Worm (Caenorhabditis elegans) whole organism, young adult: ENCODE measurements around the gene Y102F5A.1.

Experiments used
- B0336.3 ChIP-seq: fragments of 200-800 bp; sonication (Bioruptor generic); IDR thresholded peaks from 2 replicates; pipeline ENCODE4 v1.3.6; 2022; ENCODE audit warnings: missing genetic modification characterization, missing compliant biosample characterization
- F10E7.11 ChIP-seq: sonication (generic microtip); optimal IDR thresholded peaks from 2 replicates; lab custom pipeline; 2017; ENCODE audit warnings: mild to moderate bottlenecking, missing genetic modification characterization, moderate library complexity, missing compliant biosample characterization
- Y53F4B.3 ChIP-seq: fragments of 200-800 bp; sonication (Bioruptor generic); IDR thresholded peaks from 2 replicates; pipeline ENCODE4 v1.3.6; 2022; ENCODE audit warnings: missing genetic modification reagents, missing genetic modification characterization, missing compliant biosample characterization
- Y56A3A.18 ChIP-seq: fragments of 200-800 bp; sonication (Bioruptor generic); IDR thresholded peaks from 2 replicates; pipeline ENCODE4 v1.3.6; 2022; ENCODE audit warnings: missing genetic modification reagents, missing genetic modification characterization, missing compliant biosample characterization
- Y95B8A.8 ChIP-seq: fragments of 200-800 bp; sonication (Bioruptor generic); IDR thresholded peaks from 2 replicates; pipeline ENCODE4 v1.3.6; 2022; ENCODE audit warnings: missing genetic modification reagents, missing genetic modification characterization, missing compliant biosample characterization
- ama-1 ChIP-seq, 3 experiments: fragments of 150-350 bp in 1 of 3; sonication (generic microtip) in 2 of 3; optimal IDR thresholded peaks; 2 replicates each; lab custom pipeline; 2014 to 2018; ENCODE audit warnings: missing biosample characterization in 2 of 3, missing genetic modification characterization in 2 of 3, missing genetic modification reagents in 2 of 3
- aptf-2 ChIP-seq: fragments of 200-800 bp; sonication (Bioruptor generic); conservative IDR thresholded peaks from 2 replicates; pipeline ENCODE4 v1.3.6; 2022; ENCODE audit warnings: missing genetic modification reagents, missing genetic modification characterization, missing compliant biosample characterization
- aptf-3 ChIP-seq: fragments of 200-800 bp; sonication (Bioruptor generic); IDR thresholded peaks from 2 replicates; pipeline ENCODE4 v1.3.6; 2022; ENCODE audit warnings: missing genetic modification characterization, missing compliant biosample characterization
- attf-6 ChIP-seq: fragments of 200-800 bp; sonication (Bioruptor generic); IDR thresholded peaks from 2 replicates; pipeline ENCODE4 v1.3.6; 2022; ENCODE audit warnings: missing genetic modification reagents, missing genetic modification characterization, missing compliant biosample characterization
- ceh-40 ChIP-seq: fragments of 200-800 bp; sonication (Bioruptor generic); IDR thresholded peaks from 2 replicates; pipeline ENCODE4 v1.3.6; 2022; ENCODE audit warnings: missing genetic modification characterization, missing compliant biosample characterization
- ceh-79 ChIP-seq: sonication (generic microtip); optimal IDR thresholded peaks from 2 replicates; lab custom pipeline; 2017; ENCODE audit warnings: mild to moderate bottlenecking, missing genetic modification characterization, missing compliant biosample characterization
- dpff-1 ChIP-seq: sonication (generic microtip); optimal IDR thresholded peaks from 2 replicates; lab custom pipeline; 2017; ENCODE audit warnings: mild to moderate bottlenecking, missing genetic modification characterization, missing compliant biosample characterization
- egrh-3 ChIP-seq: fragments of 200-800 bp; sonication (Bioruptor generic); IDR thresholded peaks from 2 replicates; pipeline ENCODE4 v1.3.6; 2022; ENCODE audit warnings: missing genetic modification reagents, missing genetic modification characterization, missing compliant biosample characterization
- ets-4 ChIP-seq: fragments of 200-800 bp; sonication (Bioruptor generic); optimal IDR thresholded peaks from 2 replicates; lab custom pipeline; 2018; ENCODE audit warnings: mild to moderate bottlenecking, missing genetic modification characterization, missing compliant biosample characterization
- fkh-3 ChIP-seq: sonication (generic microtip); optimal IDR thresholded peaks from 2 replicates; lab custom pipeline; 2016; ENCODE audit warnings: mild to moderate bottlenecking, missing genetic modification characterization, missing compliant biosample characterization
- hlh-26 ChIP-seq: fragments of 200-800 bp; sonication (Bioruptor generic); conservative IDR thresholded peaks from 2 replicates; pipeline ENCODE4 v1.3.6; 2022; ENCODE audit warnings: missing genetic modification reagents, missing genetic modification characterization, missing compliant biosample characterization
- hmg-1.2 ChIP-seq: fragments of 200-800 bp; sonication (Bioruptor generic); IDR thresholded peaks from 2 replicates; pipeline ENCODE4 v1.3.6; 2022; ENCODE audit warnings: missing genetic modification reagents, missing genetic modification characterization, missing compliant biosample characterization
- hrde-1 ChIP-seq: sonication (generic microtip); optimal IDR thresholded peaks from 2 replicates; lab custom pipeline; 2016; ENCODE audit warnings: missing genetic modification characterization, mild to moderate bottlenecking, missing compliant biosample characterization, moderate library complexity, missing genotype, missing genetic modification reagents, borderline replicate concordance
- hsf-1 ChIP-seq: fragments of 200-800 bp; sonication (Bioruptor generic); IDR thresholded peaks from 2 replicates; pipeline ENCODE4 v1.3.6; 2022; ENCODE audit warnings: missing genetic modification reagents, missing genetic modification characterization, missing compliant biosample characterization
- let-607 ChIP-seq, 2 experiments: fragments of 200-800 bp in 1 of 2; sonication (Bioruptor generic) in 1 of 2; sonication (generic microtip) in 1 of 2; optimal IDR thresholded peaks; 2 replicates each; lab custom pipeline; 2016 to 2018; ENCODE audit warnings: mild to moderate bottlenecking in 2 of 2, missing compliant biosample characterization in 2 of 2, missing genetic modification characterization in 2 of 2, moderate library complexity in 2 of 2, missing genotype in 1 of 2
- lin-40 ChIP-seq: sonication (generic microtip); optimal IDR thresholded peaks from 2 replicates; lab custom pipeline; 2016; ENCODE audit warnings: missing genetic modification characterization, mild to moderate bottlenecking, missing compliant biosample characterization, missing genotype, missing genetic modification reagents
- mel-28 ChIP-seq: sonication (generic microtip); optimal IDR thresholded peaks from 2 replicates; lab custom pipeline; 2016; ENCODE audit warnings: borderline replicate concordance, mild to moderate bottlenecking, missing genetic modification characterization, missing compliant biosample characterization
- nfyb-1 ChIP-seq: fragments of 200-800 bp; sonication (Bioruptor generic); IDR thresholded peaks from 2 replicates; pipeline ENCODE4 v1.3.6; 2022; ENCODE audit warnings: missing genetic modification reagents, missing genetic modification characterization, missing compliant biosample characterization
- nhr-179 ChIP-seq: sonication (generic microtip); optimal IDR thresholded peaks from 2 replicates; lab custom pipeline; 2016; ENCODE audit warnings: mild to moderate bottlenecking, missing genetic modification characterization, missing compliant biosample characterization
- sea-2 ChIP-seq: fragments of 200-800 bp; sonication (Bioruptor generic); IDR thresholded peaks from 2 replicates; pipeline ENCODE4 v1.3.6; 2022; ENCODE audit warnings: missing genetic modification characterization, missing compliant biosample characterization
- snpc-4 ChIP-seq, 5 experiments: fragments of 150-350 bp in 1 of 5; sonication (generic microtip) in 4 of 5; optimal IDR thresholded peaks; 2 replicates each; lab custom pipeline; 2014 to 2018; ENCODE audit warnings: missing genetic modification characterization in 5 of 5, missing biosample characterization in 3 of 5, antibody characterized with exemption in 2 of 5, mild to moderate bottlenecking in 2 of 5, missing compliant biosample characterization in 2 of 5, missing genotype in 2 of 5, moderate library complexity in 2 of 5, missing genetic modification reagents in 1 of 5
- tbp1 ChIP-seq: fragments of 200-800 bp; sonication (Bioruptor generic); optimal IDR thresholded peaks from 2 replicates; lab custom pipeline; 2018; ENCODE audit warnings: mild to moderate bottlenecking, missing genetic modification characterization, missing compliant biosample characterization
- unc-130 ChIP-seq: sonication (generic microtip); optimal IDR thresholded peaks from 2 replicates; lab custom pipeline; 2016; ENCODE audit warnings: missing genetic modification reagents, missing genetic modification characterization, missing compliant biosample characterization
- unc-62 ChIP-seq: fragments of 150-350 bp; optimal IDR thresholded peaks from 2 replicates; lab custom pipeline; 2014; ENCODE audit warnings: missing biosample characterization, missing genetic modification reagents, missing genetic modification characterization
- zim-3 ChIP-seq: sonication (generic microtip); optimal IDR thresholded peaks from 2 replicates; lab custom pipeline; 2017; ENCODE audit warnings: mild to moderate bottlenecking, missing genetic modification characterization, moderate library complexity, missing compliant biosample characterization
- ztf-3 ChIP-seq: fragments of 200-800 bp; sonication (Bioruptor generic); optimal IDR thresholded peaks from 2 replicates; lab custom pipeline; 2018; ENCODE audit warnings: mild to moderate bottlenecking, missing genetic modification characterization, missing compliant biosample characterization

Gene Y102F5A.1

ce11 chrX:11790600-11790999 is 6.5 kb upstream of the Y102F5A.1 start (continued):
- TF ChIP-seq let-607 (tag; optimal IDR thresholded peaks at IDR 0.05; lab: Kevin White, UChicago) = peak in 1 of 2 experiments; percentile 40
- no peak for TF ChIP-seq aptf-2 (GFP tag; lab: Robert Waterston, UW)
- peak; percentile 10 for TF ChIP-seq tbp1 (GFP tag; lab: Kevin White, UChicago)
- TF ChIP-seq nhr-179 (tag; lab: Kevin White, UChicago) = no peak
- 0 out of 2 replicates have a peak, but pooled peaks have one; percentile 11 for TF ChIP-seq ceh-40 (GFP tag; lab: Robert Waterston, UW)
- no peak for TF ChIP-seq ztf-3
- TF ChIP-seq zim-3 (tag; lab: Kevin White, UChicago) = no peak
- TF ChIP-seq aptf-3 = no peak
- no peak for TF ChIP-seq snpc-4 (GFP tag; optimal IDR thresholded peaks at IDR 0.05; lab: Kevin White, UChicago)
- TF ChIP-seq snpc-4 (tag; optimal IDR thresholded peaks at IDR 0.05; lab: Kevin White, UChicago) = peak in 1 of 4 experiments; percentile 12
- no peak for TF ChIP-seq attf-6 (GFP tag; lab: Robert Waterston, UW)
- TF ChIP-seq B0336.3 (GFP tag; lab: Robert Waterston, UW) = peak; percentile 38; the same call in 1 of the 2 replicates
- no peak for TF ChIP-seq fkh-3 (tag; lab: Kevin White, UChicago)
- TF ChIP-seq hlh-26 (GFP tag; lab: Robert Waterston, UW) = no peak
- no peak for TF ChIP-seq hrde-1 (tag; lab: Kevin White, UChicago)
- TF ChIP-seq nfyb-1 (GFP tag; lab: Robert Waterston, UW) = peak; percentile 55; the same call in 1 of the 2 replicates
- no peak for TF ChIP-seq hsf-1
- peak; percentile 38 for TF ChIP-seq unc-62
- TF ChIP-seq hmg-1.2 (GFP tag; lab: Robert Waterston, UW) = 0 out of 2 replicates have a peak, but pooled peaks have one; percentile 13
- TF ChIP-seq Y95B8A.8 (GFP tag; lab: Robert Waterston, UW) = peak; percentile 46; the same call in 1 of the 2 replicates
- no peak for TF ChIP-seq ceh-79 (tag; lab: Kevin White, UChicago)
- TF ChIP-seq Y53F4B.3 = no peak
- 0 out of 2 replicates have a peak, but pooled peaks have one; percentile 6 for TF ChIP-seq Y56A3A.18 (GFP tag; lab: Robert Waterston, UW)

ce11 chrX:11769278-11769677 is 14.9 kb downstream of the Y102F5A.1 start, which contains the start of gene ttx-3:
Gene ttx-3, minus strand, starts transcription at chrX:11769378.
- TF ChIP-seq egrh-3 (GFP tag; lab: Robert Waterston, UW) (no peak), lin-40 (tag; lab: Kevin White, UChicago) (no peak), mel-28 (tag; lab: Kevin White, UChicago) (no peak), nfyb-1 (GFP tag; lab: Robert Waterston, UW) (no peak)

DNA sequence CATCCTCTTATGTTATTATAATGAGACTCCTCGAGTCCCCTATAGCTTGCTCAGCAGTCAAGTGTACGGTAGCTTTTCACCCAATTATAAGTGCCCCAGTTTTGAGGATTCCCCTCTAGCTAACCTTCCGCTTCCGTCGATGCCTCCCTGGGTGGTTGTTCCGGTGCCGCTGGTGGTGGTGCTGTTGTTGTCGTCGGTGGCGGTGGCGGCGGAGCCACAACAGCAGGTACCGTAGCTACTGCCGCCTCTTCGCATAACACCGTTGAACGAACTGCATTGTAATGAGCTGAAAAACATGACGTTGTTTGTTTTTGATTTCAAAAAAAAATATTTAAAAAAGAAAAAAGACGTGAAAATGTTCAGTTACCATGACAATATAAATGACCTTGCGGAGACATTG is 17.7 kb downstream of the Y102F5A.1 start:
- TF ChIP-seq aptf-3 (no peak), egrh-3 (GFP tag; lab: Robert Waterston, UW) (0 out of 2 replicates have a peak, but pooled peaks have one; percentile 7)
- TF ChIP-seq, all 124 proteins: peak for 1

- TF ChIP-seq ceh-40 (GFP tag; lab: Robert Waterston, UW) (no peak), unc-130 (GFP tag; lab: Kevin White, UChicago) (no peak), dpff-1 (no peak), ceh-79 (tag; lab: Kevin White, UChicago) (no peak), sea-2 (GFP tag; lab: Robert Waterston, UW) (no peak), ama-1 (optimal IDR thresholded peaks at IDR 0.05; lab: Kevin White, UChicago) (no peak), ama-1 (GFP tag; optimal IDR thresholded peaks at IDR 0.05; lab: Kevin White, UChicago) (no peak), ets-4 (no peak), F10E7.11 (tag; lab: Kevin White, UChicago) (no peak)
- TF ChIP-seq, all 124 proteins: peak for 0
Observed at ce11 chrX:11765860-11766259, 18.3 kb downstream of the Y102F5A.1 start.
